Fruit fly (Drosophila melanogaster) whole organism, embryonic: ENCODE results near the gene CG12310.

ENCODE experiments used
- Ada2b ChIP-seq: fragments of 200-800 bp; sonication (Bioruptor generic); IDR thresholded peaks from 2 replicates; pipeline ENCODE4 v1.3.6; 2022; ENCODE audit warnings: missing biosample characterization, missing genetic modification characterization
- Atf3 ChIP-seq: fragments of 200-800 bp; sonication (Bioruptor generic); optimal IDR thresholded peaks from 3 replicates; lab custom pipeline; 2016; ENCODE audit warnings: missing biosample characterization, missing genetic modification characterization
- B-H2 ChIP-seq: fragments of 200-800 bp; sonication (Bioruptor generic); optimal IDR thresholded peaks from 2 replicates; lab custom pipeline; 2018; ENCODE audit warnings: missing biosample characterization, mild to moderate bottlenecking, missing genetic modification characterization
- CG10366 ChIP-seq: fragments of 200-800 bp; sonication (Bioruptor generic); IDR thresholded peaks from 2 replicates; pipeline ENCODE4 v1.3.6; 2022; ENCODE audit warnings: missing biosample characterization, missing genetic modification characterization
- CG11093 ChIP-seq: fragments of 200-800 bp; sonication (Bioruptor generic); IDR thresholded peaks from 3 replicates; pipeline ENCODE4 v1.3.6; 2022; ENCODE audit warnings: missing biosample characterization, missing genetic modification characterization
- CG11696 ChIP-seq: fragments of 200-800 bp; sonication (Bioruptor generic); IDR thresholded peaks from 2 replicates; pipeline ENCODE4 v1.3.6; 2022; ENCODE audit warnings: missing biosample characterization, missing genetic modification characterization
- CG12659 ChIP-seq: fragments of 200-800 bp; sonication (Bioruptor generic); optimal IDR thresholded peaks from 3 replicates; lab custom pipeline; 2017; ENCODE audit warnings: mild to moderate bottlenecking, missing biosample characterization, missing genetic modification reagents, missing genetic modification characterization
- CG13123 ChIP-seq: fragments of 200-800 bp; sonication (Bioruptor generic); optimal IDR thresholded peaks from 2 replicates; lab custom pipeline; 2016; ENCODE audit warnings: missing biosample characterization, missing genetic modification characterization
- CG15011 ChIP-seq: fragments of 200-800 bp; sonication (Bioruptor generic); optimal IDR thresholded peaks from 3 replicates; lab custom pipeline; 2018; ENCODE audit warnings: missing biosample characterization, mild to moderate bottlenecking, missing genetic modification characterization
- CG17912 ChIP-seq: fragments of 200-800 bp; sonication (Bioruptor generic); optimal IDR thresholded peaks from 2 replicates; lab custom pipeline; 2018; ENCODE audit warnings: missing biosample characterization, mild to moderate bottlenecking, missing genetic modification characterization
- CG18011 ChIP-seq: fragments of 200-800 bp; sonication (Bioruptor generic); optimal IDR thresholded peaks from 2 replicates; lab custom pipeline; 2017; ENCODE audit warnings: missing biosample characterization, missing genetic modification characterization, mild to moderate bottlenecking, moderate library complexity, missing genotype
- CG33213 ChIP-seq: fragments of 200-800 bp; sonication (Bioruptor generic); optimal IDR thresholded peaks from 3 replicates; lab custom pipeline; 2016; ENCODE audit warnings: missing biosample characterization, missing genetic modification characterization
- CG5180 ChIP-seq: fragments of 200-800 bp; sonication (Bioruptor generic); optimal IDR thresholded peaks from 3 replicates; lab custom pipeline; 2017; ENCODE audit warnings: missing biosample characterization, missing genetic modification characterization, mild to moderate bottlenecking, moderate library complexity, missing genetic modification reagents
- CG5245 ChIP-seq: fragments of 200-800 bp; sonication (Bioruptor generic); optimal IDR thresholded peaks from 3 replicates; lab custom pipeline; 2016; ENCODE audit warnings: missing biosample characterization, missing genetic modification characterization
- CG5953 ChIP-seq: fragments of 200-800 bp; sonication (Bioruptor generic); IDR thresholded peaks from 2 replicates; pipeline ENCODE4 v1.3.6; 2022; ENCODE audit warnings: missing biosample characterization, missing genetic modification characterization
- CG6254 ChIP-seq: fragments of 200-800 bp; sonication (Bioruptor generic); optimal IDR thresholded peaks from 3 replicates; lab custom pipeline; 2017; ENCODE audit warnings: mild to moderate bottlenecking, missing biosample characterization, missing genetic modification reagents, missing genetic modification characterization
- CG7786 ChIP-seq: fragments of 200-800 bp; sonication (Bioruptor generic); optimal IDR thresholded peaks from 2 replicates; lab custom pipeline; 2016; ENCODE audit warnings: missing biosample characterization, missing genetic modification characterization
- CG7839 ChIP-seq: fragments of 200-800 bp; sonication (Bioruptor generic); optimal IDR thresholded peaks from 3 replicates; lab custom pipeline; 2018; ENCODE audit warnings: missing biosample characterization, mild to moderate bottlenecking, missing genetic modification characterization, moderate library complexity
- CG7928 ChIP-seq: fragments of 200-800 bp; sonication (Bioruptor generic); optimal IDR thresholded peaks from 2 replicates; lab custom pipeline; 2017; ENCODE audit warnings: missing biosample characterization, mild to moderate bottlenecking, missing genetic modification characterization
- CG8281 ChIP-seq: fragments of 200-800 bp; sonication (Bioruptor generic); optimal IDR thresholded peaks from 2 replicates; lab custom pipeline; 2018; ENCODE audit warnings: missing biosample characterization, mild to moderate bottlenecking, missing genetic modification characterization, moderate library complexity
- CG8388 ChIP-seq: fragments of 200-800 bp; sonication (Bioruptor generic); optimal IDR thresholded peaks from 2 replicates; lab custom pipeline; 2019; ENCODE audit warnings: missing biosample characterization, mild to moderate bottlenecking, missing genetic modification characterization, moderate library complexity
- CG9437 ChIP-seq: fragments of 200-800 bp; sonication (Bioruptor generic); optimal IDR thresholded peaks from 2 replicates; lab custom pipeline; 2018; ENCODE audit warnings: missing biosample characterization, mild to moderate bottlenecking, missing genetic modification characterization
- CG9609 ChIP-seq: fragments of 200-800 bp; sonication (Bioruptor generic); optimal IDR thresholded peaks from 3 replicates; lab custom pipeline; 2016; ENCODE audit warnings: missing biosample characterization, missing genetic modification characterization
- Chrac-16 ChIP-seq: fragments of 200-800 bp; sonication (Bioruptor generic); optimal IDR thresholded peaks from 3 replicates; lab custom pipeline; 2016; ENCODE audit warnings: missing biosample characterization, missing genetic modification characterization
- Dref ChIP-seq: fragments of 200-800 bp; sonication (Bioruptor generic); IDR thresholded peaks from 2 replicates; pipeline ENCODE4 v1.3.6; 2022; ENCODE audit warnings: missing biosample characterization, missing genetic modification characterization
- Gsc ChIP-seq: fragments of 200-800 bp; sonication (Bioruptor generic); IDR thresholded peaks from 2 replicates; pipeline ENCODE4 v1.3.6; 2022; ENCODE audit warnings: missing biosample characterization, missing genetic modification characterization
- Gug ChIP-seq: fragments of 200-800 bp; sonication (Bioruptor generic); IDR thresholded peaks from 4 replicates; pipeline ENCODE4 v1.3.6; 2022; ENCODE audit warnings: missing biosample characterization, missing genetic modification characterization
- HLH3B ChIP-seq: fragments of 200-800 bp; sonication (Bioruptor generic); IDR thresholded peaks from 2 replicates; pipeline ENCODE4 v1.3.6; 2022; ENCODE audit warnings: missing biosample characterization, missing genetic modification characterization
- Lhr ChIP-seq: fragments of 200-800 bp; sonication (Bioruptor generic); optimal IDR thresholded peaks from 3 replicates; lab custom pipeline; 2017; ENCODE audit warnings: mild to moderate bottlenecking, missing biosample characterization, missing genetic modification reagents, missing genetic modification characterization
- Sox102F ChIP-seq: fragments of 200-800 bp; sonication (Bioruptor generic); optimal IDR thresholded peaks from 2 replicates; lab custom pipeline; 2018; ENCODE audit warnings: missing biosample characterization, mild to moderate bottlenecking, missing genetic modification characterization, moderate library complexity
- bab2 ChIP-seq: fragments of 200-800 bp; sonication (Bioruptor generic); optimal IDR thresholded peaks from 2 replicates; lab custom pipeline; 2016; ENCODE audit warnings: missing biosample characterization, missing genetic modification characterization
- bigmax ChIP-seq: fragments of 200-800 bp; sonication (Bioruptor generic); optimal IDR thresholded peaks from 2 replicates; lab custom pipeline; 2018; ENCODE audit warnings: missing biosample characterization, mild to moderate bottlenecking, missing genetic modification characterization
- fu2 ChIP-seq: fragments of 200-800 bp; sonication (Bioruptor generic); optimal IDR thresholded peaks from 2 replicates; lab custom pipeline; 2016; ENCODE audit warnings: missing biosample characterization, missing genetic modification characterization
- kah ChIP-seq: fragments of 200-800 bp; sonication (Bioruptor generic); optimal IDR thresholded peaks from 2 replicates; lab custom pipeline; 2018; ENCODE audit warnings: missing biosample characterization, mild to moderate bottlenecking, missing genetic modification characterization
- knrl ChIP-seq: fragments of 200-800 bp; sonication (Bioruptor generic); IDR thresholded peaks from 3 replicates; pipeline ENCODE4 v1.3.6; 2022; ENCODE audit warnings: missing biosample characterization, missing genetic modification characterization; ENCODE audit not compliant: partially characterized antibody
- lmd ChIP-seq: fragments of 200-800 bp; sonication (Bioruptor generic); IDR thresholded peaks from 2 replicates; pipeline ENCODE4 v1.3.6; 2022; ENCODE audit warnings: missing biosample characterization, missing genetic modification characterization
- lola ChIP-seq, 3 experiments: fragments of >200 bp in 2 of 3; fragments of 200-800 bp in 1 of 3; sonication (Bioruptor generic) in 1 of 3; optimal IDR thresholded peaks; 2 replicates each; lab custom pipeline; 2017 to 2019; ENCODE audit warnings: missing biosample characterization in 3 of 3, missing genetic modification characterization in 3 of 3, mild to moderate bottlenecking in 1 of 3, moderate library complexity in 1 of 3
- org-1 ChIP-seq: fragments of 200-800 bp; sonication (Bioruptor generic); optimal IDR thresholded peaks from 2 replicates; lab custom pipeline; 2017; ENCODE audit warnings: missing biosample characterization, missing genetic modification characterization
- otp ChIP-seq: fragments of 200-800 bp; sonication (Bioruptor generic); IDR thresholded peaks from 3 replicates; pipeline ENCODE4, ENCODE4 v1.3.6; 2022; ENCODE audit warnings: missing biosample characterization, missing genetic modification characterization
- pho ChIP-seq: fragments of 200-800 bp; sonication (Bioruptor generic); optimal IDR thresholded peaks from 2 replicates; lab custom pipeline; 2016; ENCODE audit warnings: missing biosample characterization, missing genetic modification characterization
- pnt ChIP-seq: fragments of 200-800 bp; sonication (Bioruptor generic); optimal IDR thresholded peaks from 3 replicates; lab custom pipeline; 2016; ENCODE audit warnings: missing biosample characterization, missing genetic modification characterization
- repo ChIP-seq: fragments of 200-800 bp; sonication (Bioruptor generic); optimal IDR thresholded peaks from 2 replicates; lab custom pipeline; 2016; ENCODE audit warnings: missing biosample characterization, missing genetic modification characterization
- ro ChIP-seq: fragments of 200-800 bp; sonication (Bioruptor generic); IDR thresholded peaks from 2 replicates; pipeline ENCODE4 v1.3.6; 2022; ENCODE audit warnings: missing biosample characterization, missing genetic modification characterization
- seq ChIP-seq: fragments of 200-800 bp; sonication (Bioruptor generic); IDR thresholded peaks from 2 replicates; pipeline ENCODE4 v1.3.6; 2022; ENCODE audit warnings: missing biosample characterization, missing genetic modification characterization
- sisA ChIP-seq: fragments of 200-800 bp; sonication (Bioruptor generic); IDR thresholded peaks from 2 replicates; pipeline ENCODE4 v1.3.6; 2022; ENCODE audit warnings: missing biosample characterization, missing genetic modification characterization
- slou ChIP-seq: fragments of 200-800 bp; sonication (Bioruptor generic); optimal IDR thresholded peaks from 3 replicates; lab custom pipeline; 2016; ENCODE audit warnings: missing biosample characterization, missing genetic modification characterization
- tll ChIP-seq, 2 experiments: fragments of 200-800 bp in 1 of 2; fragments of >200 bp in 1 of 2; sonication (Bioruptor generic) in 1 of 2; optimal IDR thresholded peaks; 2 replicates each; lab custom pipeline; 2017 to 2019; ENCODE audit warnings: missing biosample characterization in 2 of 2, missing genetic modification characterization in 2 of 2, mild to moderate bottlenecking in 1 of 2, moderate library complexity in 1 of 2
- tna ChIP-seq: fragments of 200-800 bp; sonication (Bioruptor generic); IDR thresholded peaks from 2 replicates; pipeline ENCODE4 v1.3.6; 2022; ENCODE audit warnings: missing biosample characterization, missing genetic modification characterization; ENCODE audit not compliant: partially characterized antibody
- ttk ChIP-seq: fragments of 200-800 bp; sonication (Bioruptor generic); IDR thresholded peaks from 2 replicates; pipeline ENCODE4 v2.1.2; 2022; ENCODE audit warnings: missing biosample characterization, missing genetic modification characterization

CG12310 gene

dm6 chr3L:15013957-15014692 lies 36.5 kb downstream of the CG12310 start, which contains the start of gene Reck (continued):
- TF ChIP-seq tna (no peak), CG12659 (GFP tag; lab: Kevin White, UChicago) (peak; percentile 73), Lhr (no peak), otp (GFP tag; lab: Robert Waterston, UW) (peak; percentile 79; the same call in 2 of the 3 replicates), Gsc (no peak), fu2 (GFP tag; lab: Kevin White, UChicago) (no peak), knrl (GFP tag; lab: Robert Waterston, UW) (peak; percentile 52; the same call in 1 of the 3 replicates), CG18011 (GFP tag; lab: Kevin White, UChicago) (peak; percentile 56), CG17912 (GFP tag; lab: Kevin White, UChicago) (no peak), CG8281 (tag; lab: Kevin White, UChicago) (peak; percentile 56), CG5180 (GFP tag; lab: Kevin White, UChicago) (peak; percentile 72), kah (GFP tag; lab: Kevin White, UChicago) (peak; percentile 74), CG7839 (tag; lab: Kevin White, UChicago) (peak; percentile 83), lmd (peak; percentile 69), Gug (peak; percentile 64; the same call in 2 of the 4 replicates), CG13123 (GFP tag; lab: Kevin White, UChicago) (peak; percentile 67), CG11093 (GFP tag; lab: Robert Waterston, UW) (no peak), bab2 (GFP tag; lab: Kevin White, UChicago) (peak; percentile 57), Atf3 (GFP tag; lab: Kevin White, UChicago) (peak; percentile 3), lola (GFP tag; optimal IDR thresholded peaks at IDR 0.05; lab: Kevin White, UChicago) (peak in 1 of 3 experiments; percentile 78), CG9437 (GFP tag; lab: Kevin White, UChicago) (peak; percentile 62), seq (GFP tag; lab: Robert Waterston, UW) (peak; percentile 70; the same call in 1 of the 2 replicates), CG10366 (peak; percentile 75), B-H2 (no peak), tll (GFP tag; optimal IDR thresholded peaks at IDR 0.05; lab: Kevin White, UChicago) (no peak), CG6254 (peak; percentile 90), repo (peak; percentile 6), bigmax (no peak), sisA (GFP tag; lab: Robert Waterston, UW) (peak; percentile 84), CG8388 (peak; percentile 88), CG7786 (GFP tag; lab: Kevin White, UChicago) (peak; percentile 20), slou (GFP tag; lab: Kevin White, UChicago) (peak; percentile 35), org-1 (peak; percentile 22), CG5245 (GFP tag; lab: Kevin White, UChicago) (peak; percentile 71), CG9609 (GFP tag; lab: Kevin White, UChicago) (peak; percentile 46), ttk (GFP tag; lab: Robert Waterston, UW) (peak; percentile 44; the same call in 1 of the 2 replicates), Chrac-16 (GFP tag; lab: Kevin White, UChicago) (peak; percentile 72), CG5953 (GFP tag; lab: Robert Waterston, UW) (peak; percentile 89), HLH3B (GFP tag; lab: Robert Waterston, UW) (peak; percentile 89), pnt (GFP tag; lab: Kevin White, UChicago) (peak; percentile 32), CG7928 (GFP tag; lab: Kevin White, UChicago) (peak; percentile 5), pho (GFP tag; lab: Kevin White, UChicago) (no peak), ro (GFP tag; lab: Robert Waterston, UW) (0 out of 2 replicates have a peak, but pooled peaks have one; percentile 33), CG11696 (GFP tag; lab: Robert Waterston, UW) (peak; percentile 61), CG15011 (GFP tag; lab: Kevin White, UChicago) (no peak), CG33213 (peak; percentile 48), Sox102F (peak; percentile 90), Ada2b (GFP tag; lab: Robert Waterston, UW) (peak; percentile 83), Dref (GFP tag; lab: Robert Waterston, UW) (no peak)
